Worm (Caenorhabditis elegans) whole organism, late embryonic: ENCODE results near the gene din-1.

Experiments
- K09A11.1 ChIP-seq: sonication (generic microtip); optimal IDR thresholded peaks from 2 replicates; lab custom pipeline; 2017; ENCODE audit warnings: antibody characterized with exemption, mild to moderate bottlenecking, missing genetic modification characterization, missing compliant biosample characterization; ENCODE audit not compliant: insufficient read depth
- T23F11.4 ChIP-seq: fragments of 200-800 bp; sonication (Bioruptor generic); optimal IDR thresholded peaks from 2 replicates; lab custom pipeline; 2018; ENCODE audit warnings: mild to moderate bottlenecking, missing genetic modification characterization, missing compliant biosample characterization
- Y22D7AL.16 ChIP-seq: sonication (generic microtip); optimal IDR thresholded peaks from 2 replicates; lab custom pipeline; 2016; ENCODE audit warnings: missing genetic modification characterization, missing compliant biosample characterization
- ahr-1 ChIP-seq: sonication (generic microtip); optimal IDR thresholded peaks from 2 replicates; lab custom pipeline; 2016; ENCODE audit warnings: missing genetic modification characterization, missing compliant biosample characterization
- ama-1 ChIP-seq: fragments of 150-350 bp; optimal IDR thresholded peaks from 2 replicates; lab custom pipeline; 2014
- ceh-18 ChIP-seq: sonication (generic microtip); optimal IDR thresholded peaks from 2 replicates; lab custom pipeline; 2016; ENCODE audit warnings: missing genetic modification characterization, missing compliant biosample characterization
- ceh-19 ChIP-seq: fragments of 200-800 bp; sonication (Bioruptor generic); optimal IDR thresholded peaks from 2 replicates; lab custom pipeline; 2018; ENCODE audit warnings: mild to moderate bottlenecking, missing genetic modification characterization, missing compliant biosample characterization
- ceh-2 ChIP-seq: sonication (generic microtip); optimal IDR thresholded peaks from 2 replicates; lab custom pipeline; 2016; ENCODE audit warnings: missing genotype, missing genetic modification characterization, missing compliant biosample characterization
- ceh-22 ChIP-seq: sonication (generic microtip); optimal IDR thresholded peaks from 2 replicates; lab custom pipeline; 2017; ENCODE audit warnings: missing biosample characterization, missing genetic modification characterization
- ceh-24 ChIP-seq: sonication (generic microtip); optimal IDR thresholded peaks from 2 replicates; lab custom pipeline; 2016; ENCODE audit warnings: mild to moderate bottlenecking, missing genetic modification characterization, missing compliant biosample characterization
- ceh-30 ChIP-seq: fragments of 150-350 bp; optimal IDR thresholded peaks from 2 replicates; lab custom pipeline; 2014; ENCODE audit warnings: missing biosample characterization, missing genetic modification characterization
- ceh-31 ChIP-seq: sonication (generic microtip); optimal IDR thresholded peaks from 2 replicates; lab custom pipeline; 2016; ENCODE audit warnings: missing genetic modification characterization, missing compliant biosample characterization
- ceh-34 ChIP-seq: sonication (generic microtip); optimal IDR thresholded peaks from 2 replicates; lab custom pipeline; 2016; ENCODE audit warnings: mild to moderate bottlenecking, missing genetic modification characterization, missing compliant biosample characterization
- ceh-48 ChIP-seq: sonication (generic microtip); optimal IDR thresholded peaks from 2 replicates; lab custom pipeline; 2016; ENCODE audit warnings: missing genetic modification characterization, inconsistent platforms, missing compliant biosample characterization
- ceh-9 ChIP-seq: sonication (generic microtip); optimal IDR thresholded peaks from 2 replicates; lab custom pipeline; 2016; ENCODE audit warnings: mild to moderate bottlenecking, missing genetic modification characterization, inconsistent platforms, missing compliant biosample characterization
- dmd-4 ChIP-seq: sonication (generic microtip); optimal IDR thresholded peaks from 2 replicates; lab custom pipeline; 2016; ENCODE audit warnings: borderline replicate concordance, missing genetic modification characterization, missing compliant biosample characterization
- dve-1 ChIP-seq: sonication (generic microtip); optimal IDR thresholded peaks from 2 replicates; lab custom pipeline; 2017; ENCODE audit warnings: antibody characterized with exemption, mild to moderate bottlenecking, missing genetic modification characterization, missing compliant biosample characterization
- elt-2 ChIP-seq: sonication (generic microtip); optimal IDR thresholded peaks from 2 replicates; lab custom pipeline; 2016; ENCODE audit warnings: missing genetic modification reagents, missing genetic modification characterization, missing compliant biosample characterization
- elt-4 ChIP-seq: sonication (generic microtip); optimal IDR thresholded peaks from 2 replicates; lab custom pipeline; 2016; ENCODE audit warnings: missing genetic modification characterization, missing compliant biosample characterization
- ets-4 ChIP-seq: sonication (generic microtip); optimal IDR thresholded peaks from 2 replicates; lab custom pipeline; 2016; ENCODE audit warnings: missing genetic modification characterization, missing compliant biosample characterization
- eyg-1 ChIP-seq: sonication (generic microtip); optimal IDR thresholded peaks from 2 replicates; lab custom pipeline; 2016; ENCODE audit warnings: missing genotype, missing genetic modification characterization, missing compliant biosample characterization
- fkh-6 ChIP-seq: sonication (generic microtip); optimal IDR thresholded peaks from 2 replicates; lab custom pipeline; 2016; ENCODE audit warnings: missing genetic modification characterization, missing compliant biosample characterization
- hlh-13 ChIP-seq: fragments of 200-800 bp; sonication (Bioruptor generic); optimal IDR thresholded peaks from 2 replicates; lab custom pipeline; 2018; ENCODE audit warnings: mild to moderate bottlenecking, missing genetic modification characterization, missing compliant biosample characterization
- hlh-30 ChIP-seq: sonication (generic microtip); optimal IDR thresholded peaks from 2 replicates; lab custom pipeline; 2017; ENCODE audit warnings: antibody characterized with exemption, missing genetic modification characterization, missing compliant biosample characterization; ENCODE audit not compliant: insufficient read depth
- hlh-6 ChIP-seq: sonication (generic microtip); optimal IDR thresholded peaks from 2 replicates; lab custom pipeline; 2016; ENCODE audit warnings: missing genotype, missing genetic modification characterization, missing compliant biosample characterization
- hlh-8 ChIP-seq: sonication (generic microtip); optimal IDR thresholded peaks from 2 replicates; lab custom pipeline; 2016; ENCODE audit warnings: missing genotype, missing genetic modification characterization, missing compliant biosample characterization
- lin-11 ChIP-seq: fragments of 200-800 bp; sonication (Bioruptor generic); optimal IDR thresholded peaks from 2 replicates; lab custom pipeline; 2018; ENCODE audit warnings: mild to moderate bottlenecking, missing genetic modification characterization, missing compliant biosample characterization
- nfya-1 ChIP-seq: sonication (generic microtip); optimal IDR thresholded peaks from 2 replicates; lab custom pipeline; 2017; ENCODE audit warnings: missing genetic modification characterization, mild to moderate bottlenecking, missing compliant biosample characterization, antibody characterized with exemption, moderate library complexity
- nhr-232 ChIP-seq: sonication (generic microtip); optimal IDR thresholded peaks from 2 replicates; lab custom pipeline; 2016; ENCODE audit warnings: missing genetic modification characterization, missing compliant biosample characterization
- npax-4 ChIP-seq: sonication (generic microtip); optimal IDR thresholded peaks from 2 replicates; lab custom pipeline; 2016; ENCODE audit warnings: missing genetic modification characterization, missing compliant biosample characterization
- pag-3 ChIP-seq: sonication (generic microtip); optimal IDR thresholded peaks from 2 replicates; lab custom pipeline; 2016; ENCODE audit warnings: missing compliant biosample characterization, missing genetic modification characterization, borderline replicate concordance
- pat-9 ChIP-seq: fragments of 200-800 bp; sonication (Bioruptor generic); optimal IDR thresholded peaks from 2 replicates; lab custom pipeline; 2018; ENCODE audit warnings: mild to moderate bottlenecking, missing genetic modification characterization, moderate library complexity, missing compliant biosample characterization
- pha-2 ChIP-seq: sonication (generic microtip); optimal IDR thresholded peaks from 2 replicates; lab custom pipeline; 2017; ENCODE audit warnings: mild to moderate bottlenecking, missing genetic modification characterization, missing compliant biosample characterization
- rnt-1 ChIP-seq: sonication (generic microtip); optimal IDR thresholded peaks from 2 replicates; lab custom pipeline; 2016; ENCODE audit warnings: missing genetic modification characterization, missing compliant biosample characterization
- sox-4 ChIP-seq: sonication (generic microtip); optimal IDR thresholded peaks from 2 replicates; lab custom pipeline; 2017; ENCODE audit warnings: mild to moderate bottlenecking, missing genetic modification characterization, inconsistent platforms, missing compliant biosample characterization
- syd-9 ChIP-seq: sonication (generic microtip); optimal IDR thresholded peaks from 2 replicates; lab custom pipeline; 2016; ENCODE audit warnings: mild to moderate bottlenecking, missing genetic modification characterization, moderate library complexity, missing compliant biosample characterization
- tbx-7 ChIP-seq: sonication (generic microtip); optimal IDR thresholded peaks from 2 replicates; lab custom pipeline; 2016; ENCODE audit warnings: missing genotype, missing genetic modification characterization, missing compliant biosample characterization
- ttx-3 ChIP-seq: sonication (generic microtip); optimal IDR thresholded peaks from 2 replicates; lab custom pipeline; 2016; ENCODE audit warnings: missing genetic modification reagents, missing genetic modification characterization, missing compliant biosample characterization
- unc-3 ChIP-seq, 2 experiments: fragments of 200-800 bp in 1 of 2; sonication (Bioruptor generic) in 1 of 2; sonication (generic microtip) in 1 of 2; conservative IDR thresholded peaks in 1 of 2; optimal IDR thresholded peaks in 1 of 2; 2 replicates each; pipeline versions ENCODE4 v1.3.6 to Lab custom; 2016 to 2022; ENCODE audit warnings: missing compliant biosample characterization in 2 of 2, missing genetic modification characterization in 2 of 2, missing genetic modification reagents in 1 of 2
- unc-55 ChIP-seq: sonication (generic microtip); optimal IDR thresholded peaks from 2 replicates; lab custom pipeline; 2017; ENCODE audit warnings: missing biosample characterization, missing genetic modification reagents, missing genetic modification characterization
- zip-5 ChIP-seq: sonication (generic microtip); optimal IDR thresholded peaks from 2 replicates; lab custom pipeline; 2016; ENCODE audit warnings: missing genetic modification characterization, missing compliant biosample characterization

Gene din-1

ce11 chrII:11612034-11612723, 21.2 kb downstream of the din-1 start, which contains the start of gene F07A11.5:
F07A11.5 (plus strand) TSS chrII:11612300.
- TF ChIP-seq ceh-30 (no peak), K09A11.1 (tag; lab: Kevin White, UChicago) (no peak), fkh-6 (tag; lab: Kevin White, UChicago) (no peak), ahr-1 (tag; lab: Kevin White, UChicago) (no peak), T23F11.4 (GFP tag; lab: Kevin White, UChicago) (no peak), hlh-13 (GFP tag; lab: Kevin White, UChicago) (no peak), ceh-9 (tag; lab: Kevin White, UChicago) (no peak), nhr-232 (no peak), syd-9 (tag; lab: Kevin White, UChicago) (no peak), ceh-19 (no peak), pat-9 (tag; lab: Kevin White, UChicago) (no peak), hlh-6 (tag; lab: Kevin White, UChicago) (no peak), pha-2 (tag; lab: Kevin White, UChicago) (no peak), ttx-3 (no peak), ceh-24 (no peak), ceh-48 (tag; lab: Kevin White, UChicago) (no peak)

- TF ChIP-seq elt-2 (tag; lab: Kevin White, UChicago): peak; percentile 98
- no peak for TF ChIP-seq nfya-1
Observed at ce11 chrII:11611462-11611861, 21.9 kb downstream of the din-1 start.

DNA sequence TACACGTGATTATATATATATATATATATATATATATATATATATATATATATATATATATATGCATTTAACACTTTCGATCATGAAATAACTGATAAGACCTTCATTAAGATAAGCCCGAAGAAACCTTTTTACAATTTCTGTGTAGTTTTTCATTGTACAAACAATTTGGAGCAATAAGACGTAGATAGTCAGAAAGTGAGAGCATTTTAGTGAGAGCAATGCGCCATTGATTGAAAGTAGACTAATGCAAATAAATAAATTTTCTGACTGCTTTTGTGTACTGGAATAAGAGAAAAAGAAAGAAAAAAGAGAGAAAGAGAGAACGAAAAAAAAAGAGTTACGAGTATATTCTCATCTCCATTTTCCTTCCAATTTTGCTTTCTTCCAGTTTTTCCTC, 28.8 kb downstream of the din-1 start:
- TF ChIP-seq ceh-22 (no peak), unc-3 (GFP tag; conservative IDR thresholded peaks at IDR 0.05; lab: Robert Waterston, UW) (no peak), unc-3 (tag; optimal IDR thresholded peaks at IDR 0.05; lab: Kevin White, UChicago) (no peak), ceh-31 (tag; lab: Kevin White, UChicago) (no peak), lin-11 (no peak), ama-1 (no peak), dmd-4 (tag; lab: Kevin White, UChicago) (no peak), ceh-2 (no peak), fkh-6 (tag; lab: Kevin White, UChicago) (no peak), ttx-3 (no peak), Y22D7AL.16 (tag; lab: Kevin White, UChicago) (no peak), ceh-9 (tag; lab: Kevin White, UChicago) (no peak), tbx-7 (no peak), hlh-8 (tag; lab: Kevin White, UChicago) (no peak), elt-4 (tag; lab: Kevin White, UChicago) (no peak), unc-55 (no peak), sox-4 (no peak), zip-5 (tag; lab: Kevin White, UChicago) (no peak), eyg-1 (tag; lab: Kevin White, UChicago) (no peak)
- TF ChIP-seq, all 69 proteins: peak for 0

DNA sequence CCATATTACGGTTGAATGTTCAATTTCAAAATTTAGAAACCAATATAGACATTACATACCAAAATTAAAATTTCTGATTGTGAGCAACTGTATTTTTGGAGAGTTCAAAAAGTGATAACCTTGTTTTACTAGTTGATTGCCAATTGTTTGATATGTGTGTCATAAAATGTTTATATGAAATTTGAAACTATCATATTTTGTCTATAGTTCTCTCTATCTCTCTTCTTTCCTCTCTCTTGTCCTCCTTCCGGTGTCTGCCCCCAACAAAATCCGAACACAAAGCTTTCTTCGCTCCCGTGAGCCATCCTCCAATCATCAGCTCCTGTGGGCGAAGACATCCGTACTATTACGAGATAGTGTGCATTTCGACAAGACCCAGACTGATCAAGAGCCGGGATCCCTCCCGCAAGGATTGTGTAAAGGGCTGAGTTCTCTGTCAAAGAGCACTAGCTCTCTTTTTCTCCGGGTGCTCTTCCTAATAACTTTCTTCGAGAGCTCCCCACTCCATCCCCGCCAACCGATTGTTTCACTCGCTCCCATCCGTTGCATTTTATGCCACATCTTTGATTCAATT, 30.9 kb downstream of the din-1 start:
- TF ChIP-seq npax-4 (tag; lab: Kevin White, UChicago) (no peak), unc-55 (no peak), pat-9 (tag; lab: Kevin White, UChicago) (no peak), nfya-1 (peak; percentile 76), dve-1 (tag; lab: Kevin White, UChicago) (no peak), hlh-30 (tag; lab: Kevin White, UChicago) (no peak), pag-3 (no peak), ets-4 (tag; lab: Kevin White, UChicago) (peak; percentile 14), ceh-18 (tag; lab: Kevin White, UChicago) (peak; percentile 27), ceh-34 (tag; lab: Kevin White, UChicago) (peak; percentile 59), rnt-1 (tag; lab: Kevin White, UChicago) (peak; percentile 66)
- TF ChIP-seq, all 69 proteins: peak for 5
